Worm (Caenorhabditis elegans) whole organism, early embryonic: ENCODE data around the gene ubh-1.

Source experiments
- B0310.2 ChIP-seq: sonication (generic microtip); optimal IDR thresholded peaks from 2 replicates; lab custom pipeline; 2016; ENCODE audit warnings: mild to moderate bottlenecking, missing genetic modification characterization, missing compliant biosample characterization
- F13C5.2 ChIP-seq: sonication (generic microtip); optimal IDR thresholded peaks from 2 replicates; lab custom pipeline; 2017; ENCODE audit warnings: mild to moderate bottlenecking, missing genetic modification characterization, inconsistent platforms, missing compliant biosample characterization
- aly-1 ChIP-seq: sonication (generic microtip); optimal IDR thresholded peaks from 2 replicates; lab custom pipeline; 2016; ENCODE audit warnings: missing genetic modification characterization, missing compliant biosample characterization
- ama-1 ChIP-seq: fragments of 150-350 bp; optimal IDR thresholded peaks from 2 replicates; lab custom pipeline; 2014
- ceh-13 ChIP-seq: fragments of 200-800 bp; sonication (Bioruptor generic); optimal IDR thresholded peaks from 2 replicates; lab custom pipeline; 2018; ENCODE audit warnings: mild to moderate bottlenecking, missing genetic modification characterization, missing compliant biosample characterization
- ceh-36 ChIP-seq: sonication (generic microtip); optimal IDR thresholded peaks from 2 replicates; lab custom pipeline; 2016; ENCODE audit warnings: missing genetic modification characterization, inconsistent platforms, missing compliant biosample characterization
- ets-7 ChIP-seq: sonication (generic microtip); optimal IDR thresholded peaks from 2 replicates; lab custom pipeline; 2016; ENCODE audit warnings: missing genotype, missing genetic modification characterization, missing compliant biosample characterization
- flt-1 ChIP-seq: fragments of 200-800 bp; sonication (Bioruptor generic); IDR thresholded peaks from 2 replicates; pipeline ENCODE4 v1.3.6; 2022; ENCODE audit warnings: missing genetic modification characterization, missing compliant biosample characterization
- hmbx-1 ChIP-seq: sonication (generic microtip); optimal IDR thresholded peaks from 2 replicates; lab custom pipeline; 2016; ENCODE audit warnings: mild to moderate bottlenecking, missing genetic modification characterization, missing compliant biosample characterization
- hmg-4 ChIP-seq: fragments of 200-800 bp; sonication (Bioruptor generic); optimal IDR thresholded peaks from 2 replicates; lab custom pipeline; 2018; ENCODE audit warnings: mild to moderate bottlenecking, missing genetic modification characterization, missing compliant biosample characterization
- hnd-1 ChIP-seq: sonication (generic microtip); optimal IDR thresholded peaks from 2 replicates; lab custom pipeline; 2016; ENCODE audit warnings: missing genetic modification characterization, missing compliant biosample characterization
- pes-1 ChIP-seq: fragments of 200-800 bp; sonication (Bioruptor generic); IDR thresholded peaks from 2 replicates; pipeline ENCODE4 v1.3.6; 2022; ENCODE audit warnings: missing genetic modification reagents, missing genetic modification characterization, missing compliant biosample characterization
- scrt-1 ChIP-seq: fragments of 200-800 bp; sonication (Bioruptor generic); IDR thresholded peaks from 2 replicates; pipeline ENCODE4 v1.3.6; 2022; ENCODE audit warnings: missing genetic modification characterization, missing compliant biosample characterization
- sea-1 ChIP-seq: fragments of 200-800 bp; sonication (Bioruptor generic); conservative IDR thresholded peaks from 2 replicates; pipeline ENCODE4 v1.3.6; 2022; ENCODE audit warnings: missing genetic modification characterization, missing compliant biosample characterization
- tbx-11 ChIP-seq: fragments of 200-800 bp; sonication (Bioruptor generic); IDR thresholded peaks from 2 replicates; pipeline ENCODE4 v1.3.6; 2022; ENCODE audit warnings: missing genetic modification characterization, missing compliant biosample characterization
- tbx-37 ChIP-seq: fragments of 200-800 bp; sonication (Bioruptor generic); conservative IDR thresholded peaks from 2 replicates; pipeline ENCODE4 v1.3.6; 2022; ENCODE audit warnings: missing genetic modification reagents, missing genetic modification characterization, missing compliant biosample characterization
- tra-4 ChIP-seq: sonication (generic microtip); optimal IDR thresholded peaks from 2 replicates; lab custom pipeline; 2017; ENCODE audit warnings: missing genetic modification characterization, missing compliant biosample characterization

Gene ubh-1

DNA sequence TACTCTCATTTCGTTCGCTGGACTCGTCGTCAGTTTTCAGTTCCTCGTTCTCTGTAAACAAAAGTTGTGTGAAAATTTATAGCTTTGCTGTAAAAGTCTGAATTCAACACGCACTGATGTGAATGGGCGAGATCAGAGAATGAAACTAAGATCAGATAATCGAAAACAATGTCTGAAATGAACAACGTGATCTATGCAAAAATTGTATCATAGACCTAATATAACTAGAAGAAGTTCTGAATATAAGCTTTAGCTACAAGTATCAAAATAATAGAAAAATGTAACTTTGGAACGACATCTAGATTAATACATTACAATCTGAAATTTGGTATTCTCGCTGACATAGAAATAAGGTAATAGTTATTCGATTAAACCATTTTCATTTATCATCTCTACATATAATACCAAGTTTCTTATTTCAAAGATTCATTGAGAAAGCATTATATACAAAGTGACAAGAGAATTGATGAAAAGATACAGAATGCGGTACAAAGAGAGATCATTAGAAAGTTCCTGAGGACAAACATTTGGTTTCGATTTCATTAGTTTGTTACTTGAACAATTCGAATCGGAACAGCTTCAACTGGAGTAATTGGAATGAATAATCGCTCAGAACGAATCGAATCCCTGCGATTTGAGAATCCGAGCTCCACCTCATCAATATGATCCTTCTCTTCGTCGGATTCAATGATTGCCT lies 6.9 kb downstream of the ubh-1 start, which contains the start of gene moc-2:
moc-2 (minus strand) TSS at position 51 of the 697 bp plus-strand sequence.
- TF ChIP-seq sea-1 (GFP tag; lab: Robert Waterston, UW) (no peak), tra-4 (tag; lab: Kevin White, UChicago) (no peak), hnd-1 (no peak), hmbx-1 (tag; lab: Kevin White, UChicago) (no peak), scrt-1 (GFP tag; lab: Robert Waterston, UW) (no peak), aly-1 (tag; lab: Kevin White, UChicago) (no peak), tbx-11 (GFP tag; lab: Robert Waterston, UW) (no peak), ets-7 (tag; lab: Kevin White, UChicago) (no peak)

DNA sequence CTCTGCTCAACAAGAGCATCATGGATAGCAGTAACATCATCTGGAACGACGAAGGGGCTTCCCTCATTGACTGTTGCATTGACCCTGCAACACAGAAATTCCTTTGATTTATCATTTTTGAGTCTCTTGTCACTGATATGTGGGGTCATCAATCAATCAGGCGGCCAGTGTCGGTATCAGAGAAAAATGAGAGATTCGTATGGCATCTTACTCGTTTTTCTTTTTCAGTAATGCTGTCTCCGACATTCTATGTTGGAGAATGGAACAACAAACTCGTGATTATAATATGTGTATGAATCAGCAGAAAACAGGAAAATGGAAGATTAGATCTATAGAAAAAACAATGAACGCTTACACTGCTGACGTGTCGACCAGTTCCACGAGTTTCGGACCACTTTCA lies 8.1 kb downstream of the ubh-1 start:
- no peak for TF ChIP-seq ets-7 (tag; lab: Kevin White, UChicago)
- no peak for TF ChIP-seq pes-1
- no peak for TF ChIP-seq flt-1
- no peak for TF ChIP-seq sea-1 (GFP tag; lab: Robert Waterston, UW)
- TF ChIP-seq tbx-11 (GFP tag; lab: Robert Waterston, UW): no peak
- no peak for TF ChIP-seq ama-1 (lab: Kevin White, UChicago)
- TF ChIP-seq tbx-37: no peak
- no peak for TF ChIP-seq aly-1 (tag; lab: Kevin White, UChicago)
- TF ChIP-seq ceh-36 (tag; lab: Kevin White, UChicago): no peak
- no peak for TF ChIP-seq B0310.2 (tag; lab: Kevin White, UChicago)
- TF ChIP-seq ceh-13 (GFP tag; lab: Kevin White, UChicago): no peak
- TF ChIP-seq F13C5.2 (tag; lab: Kevin White, UChicago): no peak
- TF ChIP-seq tra-4 (tag; lab: Kevin White, UChicago): no peak
- no peak for TF ChIP-seq scrt-1 (GFP tag; lab: Robert Waterston, UW)
- no peak for TF ChIP-seq hmbx-1 (tag; lab: Kevin White, UChicago)
- no peak for TF ChIP-seq hnd-1
- TF ChIP-seq hmg-4: no peak

DNA sequence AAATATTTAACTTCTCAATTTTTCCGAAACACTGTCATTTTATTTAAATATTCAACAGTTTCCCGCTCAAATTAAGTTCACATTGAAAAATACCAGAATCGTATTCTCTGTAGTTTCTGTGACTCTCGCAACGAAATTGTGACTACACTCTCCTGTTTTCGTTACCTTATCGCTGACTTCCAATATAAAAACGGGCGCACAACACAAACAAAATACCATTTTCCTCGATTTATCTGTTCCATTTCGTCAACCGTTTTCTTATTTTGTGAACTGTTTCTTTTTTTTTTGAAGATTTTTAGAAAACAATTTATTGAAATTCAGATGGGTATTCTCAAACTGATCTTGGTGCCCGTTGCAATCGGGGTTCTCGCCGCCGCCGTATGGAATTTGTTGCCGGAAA lies 12.3 kb downstream of the ubh-1 start, which contains the start of gene W01A11.1:
W01A11.1 (plus strand) TSS at position 322 of the 400 bp plus-strand sequence.
- TF ChIP-seq F13C5.2 (tag; lab: Kevin White, UChicago) (no peak), hnd-1 (no peak)

DNA sequence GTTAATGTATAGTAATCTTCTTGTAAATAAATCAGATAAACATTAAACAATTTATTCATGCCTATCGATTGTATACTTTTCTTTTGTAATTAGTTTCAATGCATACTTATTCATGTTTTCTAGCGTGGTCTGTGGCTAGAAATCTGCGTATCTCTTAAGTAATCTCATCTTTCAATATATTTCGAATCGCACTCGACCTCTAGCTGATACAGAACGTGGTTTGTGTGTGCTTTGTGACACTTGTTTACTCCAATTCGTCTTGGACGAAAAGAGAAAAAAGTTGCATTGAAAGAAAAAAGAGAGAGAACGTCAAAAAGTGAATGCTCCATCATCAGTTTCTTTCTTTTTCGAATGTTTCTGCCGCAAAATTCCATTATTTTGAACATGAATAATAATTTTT lies 12.8 kb downstream of the ubh-1 start:
- TF ChIP-seq ceh-13 (GFP tag; lab: Kevin White, UChicago): no peak
- TF ChIP-seq F13C5.2 (tag; lab: Kevin White, UChicago): no peak
- no peak for TF ChIP-seq ama-1 (lab: Kevin White, UChicago)
- no peak for TF ChIP-seq hnd-1
- no peak for TF ChIP-seq sea-1 (GFP tag; lab: Robert Waterston, UW)
- no peak for TF ChIP-seq hmbx-1 (tag; lab: Kevin White, UChicago)
- TF ChIP-seq ets-7 (tag; lab: Kevin White, UChicago): no peak
- no peak for TF ChIP-seq scrt-1 (GFP tag; lab: Robert Waterston, UW)
- TF ChIP-seq B0310.2 (tag; lab: Kevin White, UChicago): no peak
- no peak for TF ChIP-seq flt-1
- TF ChIP-seq tbx-11 (GFP tag; lab: Robert Waterston, UW): no peak
- no peak for TF ChIP-seq ceh-36 (tag; lab: Kevin White, UChicago)
- no peak for TF ChIP-seq tra-4 (tag; lab: Kevin White, UChicago)
- TF ChIP-seq hmg-4: no peak
- no peak for TF ChIP-seq pes-1
- TF ChIP-seq tbx-37: no peak
- no peak for TF ChIP-seq aly-1 (tag; lab: Kevin White, UChicago)

DNA sequence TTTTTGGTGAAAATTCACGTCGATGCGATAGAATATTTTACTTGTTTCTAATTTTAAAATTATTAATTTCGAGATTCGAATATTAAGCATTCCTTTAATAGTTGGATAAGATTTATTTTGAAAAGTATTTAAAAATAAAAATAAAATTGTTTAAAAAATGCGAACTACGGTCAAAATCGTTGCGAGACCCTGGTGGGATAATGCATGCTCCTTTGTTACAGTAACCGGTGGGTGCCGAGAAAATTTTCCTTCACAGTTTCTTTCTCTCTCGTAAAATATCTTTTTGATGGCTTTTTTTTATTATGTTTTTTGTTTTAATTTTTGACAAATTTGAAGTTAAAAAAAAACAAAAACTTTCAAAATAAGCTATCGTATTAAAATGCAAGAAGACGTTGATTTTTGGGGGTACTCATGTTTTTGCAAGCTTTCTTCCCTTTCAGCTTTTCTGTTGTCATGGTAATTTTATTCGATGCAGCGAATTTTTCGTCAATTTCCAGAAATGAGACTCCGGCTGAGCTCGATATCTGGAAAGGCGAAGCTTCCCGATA lies 14.5 kb downstream of the ubh-1 start, which contains the start of gene dgtr-1:
dgtr-1 (plus strand) TSS at position 498 of the 548 bp plus-strand sequence.
- TF ChIP-seq hnd-1: no peak
- TF ChIP-seq ama-1 (lab: Kevin White, UChicago): no peak
- no peak for TF ChIP-seq ceh-36 (tag; lab: Kevin White, UChicago)
- no peak for TF ChIP-seq aly-1 (tag; lab: Kevin White, UChicago)
- no peak for TF ChIP-seq B0310.2 (tag; lab: Kevin White, UChicago)
- no peak for TF ChIP-seq tbx-37
- TF ChIP-seq flt-1: no peak
- no peak for TF ChIP-seq tra-4 (tag; lab: Kevin White, UChicago)
- no peak for TF ChIP-seq hmbx-1 (tag; lab: Kevin White, UChicago)
- no peak for TF ChIP-seq tbx-11 (GFP tag; lab: Robert Waterston, UW)
- no peak for TF ChIP-seq ets-7 (tag; lab: Kevin White, UChicago)

DNA sequence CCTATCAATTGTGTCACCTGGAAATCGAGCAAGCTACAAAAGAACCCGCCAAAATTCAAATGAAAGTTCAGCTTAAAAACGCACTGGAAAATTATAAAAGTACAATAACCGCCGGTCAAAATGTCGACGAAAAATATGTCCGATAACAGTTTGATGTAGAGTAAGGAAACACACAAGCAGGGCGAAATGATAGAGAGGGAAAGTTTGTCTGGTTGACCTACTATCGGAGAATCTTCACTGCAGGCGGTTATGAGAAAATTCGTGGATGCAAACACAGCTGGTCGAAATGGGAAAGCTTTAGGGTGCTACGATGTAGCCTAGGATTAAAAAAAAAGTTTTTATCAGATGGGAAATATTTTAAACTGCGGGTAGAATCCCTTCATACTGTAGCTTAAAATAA lies 15.9 kb downstream of the ubh-1 start:
- TF ChIP-seq hnd-1: no peak
- no peak for TF ChIP-seq ets-7 (tag; lab: Kevin White, UChicago)
- no peak for TF ChIP-seq tbx-11 (GFP tag; lab: Robert Waterston, UW)
- TF ChIP-seq B0310.2 (tag; lab: Kevin White, UChicago): no peak
- no peak for TF ChIP-seq F13C5.2 (tag; lab: Kevin White, UChicago)
- TF ChIP-seq pes-1: no peak
- TF ChIP-seq aly-1 (tag; lab: Kevin White, UChicago): no peak

DNA sequence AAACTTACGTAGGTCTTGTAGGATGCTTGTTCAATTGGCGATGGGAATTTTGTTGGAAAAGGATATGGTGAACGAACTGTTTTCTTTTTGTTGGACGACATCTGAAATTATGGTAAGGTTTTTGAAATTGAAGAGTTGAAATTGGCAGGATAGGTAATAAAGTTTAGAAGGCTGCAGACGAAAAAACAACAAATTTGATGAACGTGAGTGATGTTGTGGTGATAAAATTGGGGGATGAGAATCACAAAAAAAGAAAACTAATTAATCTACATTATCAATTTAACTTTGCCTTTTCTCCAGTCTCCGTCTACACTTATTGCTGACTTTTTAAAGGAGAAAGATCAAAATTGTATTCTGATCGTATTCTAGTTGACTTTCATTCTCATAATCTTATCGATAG lies 17.4 kb downstream of the ubh-1 start, which contains the start of gene cpt-6:
cpt-6 (minus strand) TSS at position 101 of the 400 bp plus-strand sequence.
- no peak for TF ChIP-seq hmbx-1 (tag; lab: Kevin White, UChicago)
- no peak for TF ChIP-seq sea-1 (GFP tag; lab: Robert Waterston, UW)
- TF ChIP-seq hnd-1: no peak
- no peak for TF ChIP-seq tbx-11 (GFP tag; lab: Robert Waterston, UW)
- TF ChIP-seq tra-4 (tag; lab: Kevin White, UChicago): no peak
